Worm (Caenorhabditis elegans): ENCODE data around the gene C50A2.7.

DNA sequence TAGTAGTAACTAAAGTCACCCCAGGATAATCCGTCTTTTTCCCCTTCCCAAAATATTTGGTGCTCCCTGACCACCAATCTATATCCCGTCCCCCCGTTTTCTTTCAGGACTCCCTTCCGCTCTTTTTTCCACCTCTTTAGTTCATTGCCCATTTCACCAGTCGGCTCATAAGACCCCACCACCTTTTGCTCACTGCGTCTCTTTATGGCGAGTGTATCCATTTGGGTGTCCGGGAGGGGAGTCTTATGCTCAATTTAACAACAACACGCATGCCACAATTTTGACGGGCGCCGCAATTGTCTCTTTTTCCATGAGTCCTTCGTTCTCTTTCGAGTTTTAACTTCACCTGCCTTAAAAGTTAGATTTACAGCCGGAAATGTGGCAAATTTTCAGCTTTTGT is 50.0 kb downstream of the C50A2.7 start:
- TF ChIP-seq nhr-237 (tag; optimal IDR thresholded peaks at IDR 0.05) (no peak), drap-1 (GFP tag; optimal IDR thresholded peaks at IDR 0.05) (no peak), cnd-1 (tag; optimal IDR thresholded peaks at IDR 0.05) (no peak), unc-62 (GFP tag; optimal IDR thresholded peaks at IDR 0.05) (no peak), ztf-11 (tag; optimal IDR thresholded peaks at IDR 0.05) (no peak), lin-32 (GFP tag; optimal IDR thresholded peaks at IDR 0.05) (no peak), M03D4.4 (tag; optimal IDR thresholded peaks at IDR 0.05) (no peak), blmp-1 (tag; optimal IDR thresholded peaks at IDR 0.05) (no peak), nhr-2 (tag; optimal IDR thresholded peaks at IDR 0.05) (no peak), unc-39 (tag; optimal IDR thresholded peaks at IDR 0.05) (no peak), flh-1 (GFP tag; optimal IDR thresholded peaks at IDR 0.05) (no peak), snpc-4 (tag; optimal IDR thresholded peaks at IDR 0.05) (no peak), nhr-76 (tag; optimal IDR thresholded peaks at IDR 0.05) (no peak)
